Worm (Caenorhabditis elegans) whole organism, L2 larva: ENCODE results near the gene oac-49.

ENCODE experiments used
- C34F6.9 ChIP-seq: fragments of 150-350 bp; optimal IDR thresholded peaks from 2 replicates; lab custom pipeline; 2014; ENCODE audit warnings: missing biosample characterization, missing genetic modification characterization
- F13H6.1 ChIP-seq: sonication (generic microtip); optimal IDR thresholded peaks from 2 replicates; lab custom pipeline; 2016; ENCODE audit warnings: missing genetic modification characterization, missing compliant biosample characterization
- R02D3.7 ChIP-seq: fragments of 150-350 bp; optimal IDR thresholded peaks from 2 replicates; lab custom pipeline; 2014; ENCODE audit warnings: missing biosample characterization, missing genetic modification characterization
- Y55F3AM.14 ChIP-seq: fragments of 200-800 bp; sonication (Bioruptor generic); optimal IDR thresholded peaks from 2 replicates; lab custom pipeline; 2018; ENCODE audit warnings: mild to moderate bottlenecking, missing genetic modification characterization, missing compliant biosample characterization
- alr-1 ChIP-seq: fragments of 150-350 bp; optimal IDR thresholded peaks from 2 replicates; lab custom pipeline; 2014; ENCODE audit warnings: missing biosample characterization, missing genetic modification characterization
- aly-2 ChIP-seq: fragments of 150-350 bp; optimal IDR thresholded peaks from 2 replicates; lab custom pipeline; 2014; ENCODE audit warnings: missing biosample characterization, missing genetic modification characterization
- ama-1 ChIP-seq: fragments of 150-350 bp; optimal IDR thresholded peaks from 2 replicates; lab custom pipeline; 2018; ENCODE audit warnings: inconsistent platforms
- blmp-1 ChIP-seq: sonication (generic microtip); optimal IDR thresholded peaks from 2 replicates; lab custom pipeline; 2017; ENCODE audit warnings: missing genetic modification characterization, mild to moderate bottlenecking, missing compliant biosample characterization, antibody characterized with exemption, moderate library complexity; ENCODE audit not compliant: insufficient read depth
- ceh-16 ChIP-seq: fragments of 150-350 bp; optimal IDR thresholded peaks from 2 replicates; lab custom pipeline; 2014; ENCODE audit warnings: missing biosample characterization, missing genetic modification characterization
- ceh-82 ChIP-seq: fragments of 150-350 bp; optimal IDR thresholded peaks from 2 replicates; lab custom pipeline; 2014; ENCODE audit warnings: missing biosample characterization, missing genetic modification characterization
- crh-2 ChIP-seq: sonication (generic microtip); optimal IDR thresholded peaks from 2 replicates; lab custom pipeline; 2017; ENCODE audit warnings: missing biosample characterization, missing genetic modification characterization
- dmd-4 ChIP-seq: sonication (generic microtip); optimal IDR thresholded peaks from 2 replicates; lab custom pipeline; 2017; ENCODE audit warnings: missing biosample characterization, missing genetic modification characterization
- egl-27 ChIP-seq: sonication (generic microtip); optimal IDR thresholded peaks from 3 replicates; lab custom pipeline; 2017; ENCODE audit warnings: missing biosample characterization, missing genetic modification reagents, missing genetic modification characterization
- elt-1 ChIP-seq: fragments of 150-350 bp; optimal IDR thresholded peaks from 2 replicates; lab custom pipeline; 2014; ENCODE audit warnings: missing biosample characterization, missing genetic modification characterization
- elt-3 ChIP-seq: sonication (generic microtip); optimal IDR thresholded peaks from 2 replicates; lab custom pipeline; 2017; ENCODE audit warnings: missing biosample characterization, missing genetic modification characterization
- fos-1 ChIP-seq: fragments of 150-350 bp; optimal IDR thresholded peaks from 2 replicates; lab custom pipeline; 2014; ENCODE audit warnings: missing biosample characterization, missing genetic modification characterization
- gmeb-1 ChIP-seq: fragments of 150-350 bp; optimal IDR thresholded peaks from 2 replicates; lab custom pipeline; 2014; ENCODE audit warnings: missing biosample characterization, missing genetic modification characterization
- lin-11 ChIP-seq: fragments of 150-350 bp; sonication (generic microtip); optimal IDR thresholded peaks from 2 replicates; lab custom pipeline; 2014; ENCODE audit warnings: missing biosample characterization, missing genetic modification characterization, inconsistent platforms, mixed read lengths
- lin-13 ChIP-seq: fragments of 150-350 bp; optimal IDR thresholded peaks from 2 replicates; lab custom pipeline; 2014; ENCODE audit warnings: missing biosample characterization, missing genetic modification reagents, missing genetic modification characterization
- lin-39 ChIP-seq: fragments of 150-350 bp; optimal IDR thresholded peaks from 2 replicates; lab custom pipeline; 2014; ENCODE audit warnings: missing biosample characterization, missing genetic modification reagents, missing genetic modification characterization
- lsy-2 ChIP-seq, 2 experiments: fragments of 150-350 bp in 1 of 2; sonication (generic microtip) in 1 of 2; optimal IDR thresholded peaks; 2 replicates each; lab custom pipeline; 2014 to 2017; ENCODE audit warnings: missing biosample characterization in 2 of 2, missing genetic modification characterization in 2 of 2
- mab-5 ChIP-seq: fragments of 150-350 bp; optimal IDR thresholded peaks from 2 replicates; lab custom pipeline; 2014; ENCODE audit warnings: missing biosample characterization, missing genetic modification characterization
- mbf-1 ChIP-seq: sonication (generic microtip); optimal IDR thresholded peaks from 2 replicates; lab custom pipeline; 2017; ENCODE audit warnings: missing biosample characterization, missing genetic modification characterization
- mdl-1 ChIP-seq, 2 experiments: fragments of 150-350 bp in 1 of 2; sonication (generic microtip) in 1 of 2; optimal IDR thresholded peaks; 2 replicates each; lab custom pipeline; 2017; ENCODE audit warnings: missing biosample characterization in 2 of 2, missing genetic modification characterization in 2 of 2
- nhr-10 ChIP-seq: sonication (generic microtip); optimal IDR thresholded peaks from 2 replicates; lab custom pipeline; 2017; ENCODE audit warnings: missing biosample characterization, missing genetic modification characterization
- nhr-12 ChIP-seq: fragments of 150-350 bp; optimal IDR thresholded peaks from 2 replicates; lab custom pipeline; 2014; ENCODE audit warnings: missing biosample characterization, missing genetic modification characterization
- nhr-129 ChIP-seq: fragments of 150-350 bp; optimal IDR thresholded peaks from 2 replicates; lab custom pipeline; 2014; ENCODE audit warnings: missing biosample characterization, missing genetic modification characterization
- nhr-21 ChIP-seq: fragments of 150-350 bp; optimal IDR thresholded peaks from 2 replicates; lab custom pipeline; 2014; ENCODE audit warnings: missing biosample characterization, missing genetic modification characterization
- nhr-23 ChIP-seq: fragments of 150-350 bp; optimal IDR thresholded peaks from 2 replicates; lab custom pipeline; 2014; ENCODE audit warnings: missing biosample characterization, missing genetic modification reagents, missing genetic modification characterization
- nhr-237 ChIP-seq: fragments of 150-350 bp; optimal IDR thresholded peaks from 2 replicates; lab custom pipeline; 2014; ENCODE audit warnings: missing biosample characterization, missing genetic modification characterization
- nhr-25 ChIP-seq: fragments of 150-350 bp; sonication (generic microtip); optimal IDR thresholded peaks from 3 replicates; lab custom pipeline; 2014; ENCODE audit warnings: missing biosample characterization, missing genetic modification characterization
- nhr-6 ChIP-seq: fragments of 150-350 bp; optimal IDR thresholded peaks from 2 replicates; lab custom pipeline; 2014; ENCODE audit warnings: missing biosample characterization, missing genetic modification characterization
- peb-1 ChIP-seq: fragments of 150-350 bp; optimal IDR thresholded peaks from 2 replicates; lab custom pipeline; 2014; ENCODE audit warnings: missing biosample characterization, missing genetic modification characterization
- sem-4 ChIP-seq: fragments of 150-350 bp; optimal IDR thresholded peaks from 2 replicates; lab custom pipeline; 2014; ENCODE audit warnings: missing biosample characterization, missing genetic modification reagents, missing genetic modification characterization
- skn-1 ChIP-seq: sonication (generic microtip); optimal IDR thresholded peaks from 2 replicates; lab custom pipeline; 2017; ENCODE audit warnings: missing biosample characterization, missing genetic modification characterization
- sma-3 ChIP-seq: sonication (generic microtip); optimal IDR thresholded peaks from 2 replicates; lab custom pipeline; 2016; ENCODE audit warnings: missing genetic modification reagents, missing genetic modification characterization, missing compliant biosample characterization
- sma-9 ChIP-seq, 2 experiments: fragments of 150-350 bp in 1 of 2; sonication (generic microtip) in 1 of 2; optimal IDR thresholded peaks; 2 replicates each; lab custom pipeline; 2014 to 2016; ENCODE audit warnings: missing genetic modification characterization in 2 of 2, mild to moderate bottlenecking in 1 of 2, missing biosample characterization in 1 of 2, missing compliant biosample characterization in 1 of 2, missing genetic modification reagents in 1 of 2, moderate library complexity in 1 of 2
- snpc-4 ChIP-seq: fragments of 150-350 bp; optimal IDR thresholded peaks from 2 replicates; lab custom pipeline; 2014; ENCODE audit warnings: missing biosample characterization, missing genetic modification characterization
- unc-39 ChIP-seq: fragments of 150-350 bp; optimal IDR thresholded peaks from 2 replicates; lab custom pipeline; 2014; ENCODE audit warnings: missing biosample characterization, missing genetic modification characterization
- unc-55 ChIP-seq: fragments of 150-350 bp; sonication (generic microtip); optimal IDR thresholded peaks from 3 replicates; lab custom pipeline; 2014; ENCODE audit warnings: missing biosample characterization, missing genetic modification reagents, missing genetic modification characterization
- zag-1 ChIP-seq: fragments of 150-350 bp; optimal IDR thresholded peaks from 2 replicates; lab custom pipeline; 2014; ENCODE audit warnings: missing biosample characterization, missing genetic modification characterization
- ztf-1 ChIP-seq: fragments of 200-800 bp; sonication (Bioruptor generic); conservative IDR thresholded peaks from 2 replicates; pipeline ENCODE4 v1.3.6; 2022; ENCODE audit warnings: missing genetic modification characterization, missing compliant biosample characterization
- ztf-11 ChIP-seq: sonication (generic microtip); optimal IDR thresholded peaks from 2 replicates; lab custom pipeline; 2017; ENCODE audit warnings: missing biosample characterization, missing genetic modification characterization
- ztf-4 ChIP-seq: fragments of 150-350 bp; optimal IDR thresholded peaks from 2 replicates; lab custom pipeline; 2014; ENCODE audit warnings: missing biosample characterization, missing genetic modification characterization

The oac-49 gene

ce11 chrV:19177804-19178203 lies 40.0 kb upstream of the oac-49 start:
- TF ChIP-seq unc-55: no peak
- no peak for TF ChIP-seq nhr-129 (tag; lab: Kevin White, UChicago)
- TF ChIP-seq sma-3 (GFP tag; lab: Kevin White, UChicago): no peak
- no peak for TF ChIP-seq ceh-16 (tag; lab: Kevin White, UChicago)
- TF ChIP-seq alr-1 (tag; lab: Kevin White, UChicago): no peak
- no peak for TF ChIP-seq R02D3.7
- TF ChIP-seq nhr-23 (tag; lab: Kevin White, UChicago): no peak
- TF ChIP-seq Y55F3AM.14 (GFP tag; lab: Kevin White, UChicago): no peak
- TF ChIP-seq sma-9 (GFP tag; optimal IDR thresholded peaks at IDR 0.05; lab: Kevin White, UChicago): no peak
- TF ChIP-seq sma-9 (tag; optimal IDR thresholded peaks at IDR 0.05; lab: Kevin White, UChicago): no peak
- TF ChIP-seq nhr-21: no peak
- TF ChIP-seq nhr-12 (tag; lab: Kevin White, UChicago): no peak
- TF ChIP-seq snpc-4: no peak
- no peak for TF ChIP-seq lin-39 (tag; lab: Kevin White, UChicago)
- no peak for TF ChIP-seq ztf-11 (tag; lab: Kevin White, UChicago)
- no peak for TF ChIP-seq unc-39 (tag; lab: Kevin White, UChicago)
- no peak for TF ChIP-seq egl-27 (tag; lab: Kevin White, UChicago)
- TF ChIP-seq elt-3 (tag; lab: Kevin White, UChicago): no peak
- TF ChIP-seq F13H6.1 (tag; lab: Kevin White, UChicago): no peak
- no peak for TF ChIP-seq ama-1 (lab: Kevin White, UChicago)
- TF ChIP-seq ztf-1 (GFP tag; lab: Robert Waterston, UW): no peak

ce11 chrV:19178896-19179295 lies 38.9 kb upstream of the oac-49 start:
- no peak for TF ChIP-seq F13H6.1 (tag; lab: Kevin White, UChicago)
- no peak for TF ChIP-seq ztf-11 (tag; lab: Kevin White, UChicago)
- TF ChIP-seq nhr-12 (tag; lab: Kevin White, UChicago): no peak
- TF ChIP-seq alr-1 (tag; lab: Kevin White, UChicago): no peak
- no peak for TF ChIP-seq Y55F3AM.14 (GFP tag; lab: Kevin White, UChicago)
- no peak for TF ChIP-seq unc-39 (tag; lab: Kevin White, UChicago)
- TF ChIP-seq nhr-237 (tag; lab: Kevin White, UChicago): no peak
- no peak for TF ChIP-seq ceh-16 (tag; lab: Kevin White, UChicago)
- TF ChIP-seq egl-27 (tag; lab: Kevin White, UChicago): no peak
- TF ChIP-seq dmd-4 (tag; lab: Kevin White, UChicago): no peak
- no peak for TF ChIP-seq mab-5 (tag; lab: Kevin White, UChicago)
- TF ChIP-seq unc-55: no peak
- TF ChIP-seq ztf-4: no peak
- TF ChIP-seq sma-9 (GFP tag; optimal IDR thresholded peaks at IDR 0.05; lab: Kevin White, UChicago): no peak
- no peak for TF ChIP-seq sma-9 (tag; optimal IDR thresholded peaks at IDR 0.05; lab: Kevin White, UChicago)
- no peak for TF ChIP-seq elt-1
- no peak for TF ChIP-seq sem-4 (tag; lab: Kevin White, UChicago)
- no peak for TF ChIP-seq snpc-4
- no peak for TF ChIP-seq zag-1
- TF ChIP-seq nhr-6 (tag; lab: Kevin White, UChicago): no peak
- no peak for TF ChIP-seq fos-1 (tag; lab: Kevin White, UChicago)

ce11 chrV:19181684-19182083 lies 36.1 kb upstream of the oac-49 start:
- TF ChIP-seq elt-3 (tag; lab: Kevin White, UChicago) (no peak), ztf-4 (no peak), sma-3 (GFP tag; lab: Kevin White, UChicago) (no peak), peb-1 (tag; lab: Kevin White, UChicago) (no peak), elt-1 (no peak), nhr-25 (tag; lab: Kevin White, UChicago) (no peak), lin-11 (no peak), nhr-21 (no peak), snpc-4 (no peak), skn-1 (no peak), R02D3.7 (no peak), mdl-1 (tag; optimal IDR thresholded peaks at IDR 0.05; lab: Kevin White, UChicago) (no peak)

ce11 chrV:19189963-19190597 lies 27.7 kb upstream of the oac-49 start, which contains the start of the genes Y39B6A.3 and pph-5:
Gene Y39B6A.3, minus strand, starts transcription at chrV:19190013.
Gene pph-5, plus strand, starts transcription at chrV:19190547.
- TF ChIP-seq nhr-12 (tag; lab: Kevin White, UChicago) (no peak), skn-1 (no peak), aly-2 (no peak), nhr-129 (tag; lab: Kevin White, UChicago) (peak; percentile 31), C34F6.9 (peak; percentile 62), lsy-2 (tag; optimal IDR thresholded peaks at IDR 0.05; lab: Kevin White, UChicago) (peak; percentile 34 to 70), nhr-10 (tag; lab: Kevin White, UChicago) (no peak), ztf-1 (GFP tag; lab: Robert Waterston, UW) (no peak), lin-39 (tag; lab: Kevin White, UChicago) (no peak), R02D3.7 (peak; percentile 95), blmp-1 (tag; lab: Kevin White, UChicago) (no peak), F13H6.1 (tag; lab: Kevin White, UChicago) (no peak), crh-2 (tag; lab: Kevin White, UChicago) (peak; percentile 44), gmeb-1 (tag; lab: Kevin White, UChicago) (peak; percentile 39), peb-1 (tag; lab: Kevin White, UChicago) (no peak), mbf-1 (tag; lab: Kevin White, UChicago) (no peak), ceh-82 (no peak), alr-1 (tag; lab: Kevin White, UChicago) (no peak), egl-27 (tag; lab: Kevin White, UChicago) (no peak), lin-13 (GFP tag; lab: Kevin White, UChicago) (peak; percentile 71), unc-55 (peak; percentile 32)
